Worm (Caenorhabditis elegans) whole organism, midembryonic: ENCODE data around the gene C26D10.6.

Experiments used
- T22C8.4 ChIP-seq: fragments of 200-800 bp; sonication (Bioruptor generic); IDR thresholded peaks from 2 replicates; pipeline ENCODE4 v1.3.6; 2022; ENCODE audit warnings: missing genetic modification characterization, missing compliant biosample characterization
- cog-1 ChIP-seq: sonication (generic microtip); optimal IDR thresholded peaks from 2 replicates; lab custom pipeline; 2016; ENCODE audit warnings: missing genetic modification characterization, missing compliant biosample characterization
- flt-1 ChIP-seq: fragments of 200-800 bp; sonication (Bioruptor generic); IDR thresholded peaks from 2 replicates; pipeline ENCODE4 v1.3.6; 2022; ENCODE audit warnings: missing genetic modification characterization, missing compliant biosample characterization
- klf-2 ChIP-seq: fragments of 200-800 bp; sonication (Bioruptor generic); conservative IDR thresholded peaks from 2 replicates; pipeline ENCODE4 v1.3.6; 2022; ENCODE audit warnings: missing genetic modification reagents, missing genetic modification characterization, missing compliant biosample characterization
- med-1 ChIP-seq: sonication (generic microtip); optimal IDR thresholded peaks from 2 replicates; lab custom pipeline; 2017; ENCODE audit warnings: missing genetic modification characterization, mild to moderate bottlenecking, missing compliant biosample characterization, antibody characterized with exemption, missing genetic modification reagents; ENCODE audit not compliant: insufficient read depth
- ref-1 ChIP-seq: fragments of 200-800 bp; sonication (Bioruptor generic); conservative IDR thresholded peaks from 2 replicates; pipeline ENCODE4 v1.3.6; 2022; ENCODE audit warnings: missing genetic modification reagents, missing genetic modification characterization, missing compliant biosample characterization
- tab-1 ChIP-seq: fragments of 200-800 bp; sonication (Bioruptor generic); IDR thresholded peaks from 2 replicates; pipeline ENCODE4 v1.3.6; 2022; ENCODE audit warnings: missing genetic modification characterization, missing compliant biosample characterization
- ztf-23 ChIP-seq: fragments of 200-800 bp; sonication (Bioruptor generic); IDR thresholded peaks from 2 replicates; pipeline ENCODE4 v1.3.6; 2022; ENCODE audit warnings: missing genetic modification reagents, missing genetic modification characterization, missing compliant biosample characterization
- ztf-29 ChIP-seq: fragments of 200-800 bp; sonication (Bioruptor generic); IDR thresholded peaks from 2 replicates; pipeline ENCODE4 v1.3.6; 2022; ENCODE audit warnings: missing genetic modification reagents, missing genetic modification characterization, missing compliant biosample characterization

The C26D10.6 gene

ce11 chrII:8353288-8353687 is 1.2 kb downstream of the C26D10.6 start:
- TF ChIP-seq ztf-23 (GFP tag; lab: Robert Waterston, UW) (no peak), T22C8.4 (GFP tag; lab: Robert Waterston, UW) (no peak), flt-1 (GFP tag; lab: Robert Waterston, UW) (no peak)

ce11 chrII:8346384-8346783 is 8.1 kb downstream of the C26D10.6 start, which contains the start of gene eff-1:
Gene eff-1, plus strand, starts transcription at chrII:8346684.
- TF ChIP-seq tab-1 (GFP tag; lab: Robert Waterston, UW) (no peak), cog-1 (tag; lab: Kevin White, UChicago) (no peak), ztf-29 (no peak), ztf-23 (GFP tag; lab: Robert Waterston, UW) (no peak), flt-1 (GFP tag; lab: Robert Waterston, UW) (no peak), med-1 (GFP tag; lab: Kevin White, UChicago) (no peak), ref-1 (GFP tag; lab: Robert Waterston, UW) (no peak), klf-2 (GFP tag; lab: Robert Waterston, UW) (no peak), T22C8.4 (GFP tag; lab: Robert Waterston, UW) (no peak)

ce11 chrII:8345613-8346012 is 8.9 kb downstream of the C26D10.6 start:
- TF ChIP-seq tab-1 (GFP tag; lab: Robert Waterston, UW) (no peak), flt-1 (GFP tag; lab: Robert Waterston, UW) (no peak), med-1 (GFP tag; lab: Kevin White, UChicago) (no peak), T22C8.4 (GFP tag; lab: Robert Waterston, UW) (no peak), ref-1 (GFP tag; lab: Robert Waterston, UW) (no peak), ztf-23 (GFP tag; lab: Robert Waterston, UW) (no peak), cog-1 (tag; lab: Kevin White, UChicago) (no peak), ztf-29 (no peak), klf-2 (GFP tag; lab: Robert Waterston, UW) (no peak)

ce11 chrII:8344803-8345202 is 9.7 kb downstream of the C26D10.6 start:
- TF ChIP-seq ref-1 (GFP tag; lab: Robert Waterston, UW), result no peak
- TF ChIP-seq klf-2 (GFP tag; lab: Robert Waterston, UW), result no peak
- no peak for TF ChIP-seq T22C8.4 (GFP tag; lab: Robert Waterston, UW)

- TF ChIP-seq ztf-23 (GFP tag; lab: Robert Waterston, UW), result no peak
- TF ChIP-seq flt-1 (GFP tag; lab: Robert Waterston, UW), result no peak
- TF ChIP-seq klf-2 (GFP tag; lab: Robert Waterston, UW), result no peak
- TF ChIP-seq tab-1 (GFP tag; lab: Robert Waterston, UW), result no peak
Observed at ce11 chrII:8339108-8339507, 15.4 kb downstream of the C26D10.6 start.

ce11 chrII:8333643-8334042 is 20.9 kb downstream of the C26D10.6 start, which contains the start of gene C26D10.7:
Gene C26D10.7, plus strand, starts transcription at chrII:8333943.
- no peak for TF ChIP-seq klf-2 (GFP tag; lab: Robert Waterston, UW)
- TF ChIP-seq T22C8.4 (GFP tag; lab: Robert Waterston, UW), result no peak
- no peak for TF ChIP-seq med-1 (GFP tag; lab: Kevin White, UChicago)
- TF ChIP-seq flt-1 (GFP tag; lab: Robert Waterston, UW), result no peak
- no peak for TF ChIP-seq cog-1 (tag; lab: Kevin White, UChicago)
- no peak for TF ChIP-seq ref-1 (GFP tag; lab: Robert Waterston, UW)
- TF ChIP-seq tab-1 (GFP tag; lab: Robert Waterston, UW), result no peak
- TF ChIP-seq ztf-29, result no peak
- TF ChIP-seq ztf-23 (GFP tag; lab: Robert Waterston, UW), result no peak

ce11 chrII:8329462-8329861 is 25.0 kb downstream of the C26D10.6 start, which contains the start of gene C26D10.4:
Gene C26D10.4, plus strand, starts transcription at chrII:8329762.
- TF ChIP-seq tab-1 (GFP tag; lab: Robert Waterston, UW), result no peak
- TF ChIP-seq klf-2 (GFP tag; lab: Robert Waterston, UW), result no peak
- TF ChIP-seq ref-1 (GFP tag; lab: Robert Waterston, UW), result no peak
- TF ChIP-seq cog-1 (tag; lab: Kevin White, UChicago), result no peak
- TF ChIP-seq T22C8.4 (GFP tag; lab: Robert Waterston, UW), result no peak
- no peak for TF ChIP-seq med-1 (GFP tag; lab: Kevin White, UChicago)
- no peak for TF ChIP-seq flt-1 (GFP tag; lab: Robert Waterston, UW)
- TF ChIP-seq ztf-23 (GFP tag; lab: Robert Waterston, UW), result no peak
- TF ChIP-seq ztf-29, result no peak

- TF ChIP-seq med-1 (GFP tag; lab: Kevin White, UChicago) (no peak), cog-1 (tag; lab: Kevin White, UChicago) (peak; percentile 74), tab-1 (GFP tag; lab: Robert Waterston, UW) (0 out of 2 replicates have a peak, but pooled peaks have one; percentile 12), T22C8.4 (GFP tag; lab: Robert Waterston, UW) (no peak)
Observed at ce11 chrII:8328820-8329339, 25.6 kb downstream of the C26D10.6 start, which contains the start of gene hel-1. Gene hel-1, minus strand, starts transcription at chrII:8328870.

ce11 chrII:8327450-8327849 is 27.1 kb downstream of the C26D10.6 start:
- TF ChIP-seq ref-1 (GFP tag; lab: Robert Waterston, UW) (no peak), cog-1 (tag; lab: Kevin White, UChicago) (no peak), med-1 (GFP tag; lab: Kevin White, UChicago) (no peak), ztf-29 (no peak), tab-1 (GFP tag; lab: Robert Waterston, UW) (no peak), T22C8.4 (GFP tag; lab: Robert Waterston, UW) (no peak), ztf-23 (GFP tag; lab: Robert Waterston, UW) (no peak), flt-1 (GFP tag; lab: Robert Waterston, UW) (no peak), klf-2 (GFP tag; lab: Robert Waterston, UW) (no peak)
